Fruit fly (Drosophila melanogaster) whole organism, pupa: Measurements from ENCODE around the gene ci.
A peak's percentile ranks its signal among the peaks of the same experiment; 100 is the strongest.

Experiments
- CG10348 ChIP-seq: fragments of 200-800 bp; sonication (Bioruptor generic); IDR thresholded peaks from 2 replicates; pipeline ENCODE4 v1.3.6; 2022; ENCODE audit warnings: missing biosample characterization, missing genetic modification characterization
- CG12605 ChIP-seq: fragments of 200-800 bp; sonication (Bioruptor generic); IDR thresholded peaks from 2 replicates; pipeline ENCODE4 v1.3.6; 2022; ENCODE audit warnings: missing biosample characterization, missing genetic modification characterization
- CG13204 ChIP-seq: fragments of 200-800 bp; sonication (Bioruptor generic); optimal IDR thresholded peaks from 2 replicates; lab custom pipeline; 2018; ENCODE audit warnings: missing biosample characterization, mild to moderate bottlenecking, missing genetic modification characterization, moderate library complexity
- CG14655 ChIP-seq: fragments of 200-800 bp; sonication (Bioruptor generic); optimal IDR thresholded peaks from 3 replicates; lab custom pipeline; 2017; ENCODE audit warnings: mild to moderate bottlenecking, missing biosample characterization, missing genetic modification reagents, missing genetic modification characterization
- CG15710 ChIP-seq: fragments of 200-800 bp; sonication (Bioruptor generic); optimal IDR thresholded peaks from 2 replicates; lab custom pipeline; 2018; ENCODE audit warnings: missing biosample characterization, mild to moderate bottlenecking, missing genetic modification characterization, moderate library complexity
- CG17806 ChIP-seq: fragments of 200-800 bp; sonication (Bioruptor generic); optimal IDR thresholded peaks from 2 replicates; lab custom pipeline; 2018; ENCODE audit warnings: missing biosample characterization, mild to moderate bottlenecking, missing genetic modification characterization, moderate library complexity
- CG32121 ChIP-seq: fragments of 200-800 bp; sonication (Bioruptor generic); IDR thresholded peaks from 2 replicates; pipeline ENCODE4 v1.3.6; 2022; ENCODE audit warnings: missing biosample characterization, missing genetic modification characterization
- CG34367 ChIP-seq: fragments of 200-800 bp; sonication (Bioruptor generic); optimal IDR thresholded peaks from 2 replicates; lab custom pipeline; 2018; ENCODE audit warnings: missing biosample characterization, mild to moderate bottlenecking, missing genetic modification characterization
- CG4496 ChIP-seq: fragments of 200-800 bp; sonication (Bioruptor generic); IDR thresholded peaks from 3 replicates; pipeline ENCODE4 v1.3.6; 2022; ENCODE audit warnings: missing biosample characterization, missing genetic modification characterization
- CG8159 ChIP-seq: fragments of 200-800 bp; sonication (Bioruptor generic); optimal IDR thresholded peaks from 3 replicates; lab custom pipeline; 2018; ENCODE audit warnings: missing biosample characterization, mild to moderate bottlenecking, missing genetic modification characterization, moderate library complexity
- CG8301 ChIP-seq: fragments of 200-800 bp; sonication (Bioruptor generic); optimal IDR thresholded peaks from 2 replicates; lab custom pipeline; 2018; ENCODE audit warnings: missing biosample characterization, mild to moderate bottlenecking, missing genetic modification characterization
- CG9948 ChIP-seq: fragments of 200-800 bp; sonication (Bioruptor generic); optimal IDR thresholded peaks from 2 replicates; lab custom pipeline; 2018; ENCODE audit warnings: missing biosample characterization, mild to moderate bottlenecking, missing genetic modification characterization, moderate library complexity
- D1 ChIP-seq: fragments of 200-800 bp; sonication (Bioruptor generic); optimal IDR thresholded peaks from 2 replicates; lab custom pipeline; 2018; ENCODE audit warnings: missing biosample characterization, mild to moderate bottlenecking, missing genetic modification characterization, moderate library complexity
- EcR ChIP-seq: fragments of 200-800 bp; sonication (Bioruptor generic); optimal IDR thresholded peaks from 3 replicates; lab custom pipeline; 2019; ENCODE audit warnings: missing biosample characterization, missing genetic modification characterization, mild to moderate bottlenecking, moderate library complexity, missing genetic modification reagents
- Ets98B ChIP-seq: fragments of 200-800 bp; sonication (Bioruptor generic); IDR thresholded peaks from 2 replicates; pipeline ENCODE4 v1.3.6; 2022; ENCODE audit warnings: missing biosample characterization, missing genetic modification characterization
- Pif1A ChIP-seq: fragments of 200-800 bp; sonication (Bioruptor generic); optimal IDR thresholded peaks from 3 replicates; lab custom pipeline; 2016; ENCODE audit warnings: missing biosample characterization, missing genetic modification characterization
- Pif1B ChIP-seq: fragments of 200-800 bp; sonication (Bioruptor generic); optimal IDR thresholded peaks from 3 replicates; lab custom pipeline; 2016; ENCODE audit warnings: missing biosample characterization, missing genetic modification characterization
- Snoo ChIP-seq: fragments of 200-800 bp; sonication (Bioruptor generic); optimal IDR thresholded peaks from 3 replicates; lab custom pipeline; 2017; ENCODE audit warnings: missing biosample characterization, mild to moderate bottlenecking, missing genetic modification characterization, inconsistent platforms
- fd96Ca ChIP-seq: fragments of 200-800 bp; sonication (Bioruptor generic); IDR thresholded peaks from 3 replicates; pipeline ENCODE4 v1.3.6; 2022; ENCODE audit warnings: missing biosample characterization, missing genetic modification characterization
- gl ChIP-seq: fragments of 200-800 bp; sonication (Bioruptor generic); optimal IDR thresholded peaks from 2 replicates; lab custom pipeline; 2018; ENCODE audit warnings: missing biosample characterization, mild to moderate bottlenecking, missing genetic modification characterization
- rn ChIP-seq: fragments of 200-800 bp; sonication (Bioruptor generic); IDR thresholded peaks from 2 replicates; pipeline ENCODE4 v1.3.6; 2022; ENCODE audit warnings: missing biosample characterization, missing genetic modification characterization

ci gene

DNA sequence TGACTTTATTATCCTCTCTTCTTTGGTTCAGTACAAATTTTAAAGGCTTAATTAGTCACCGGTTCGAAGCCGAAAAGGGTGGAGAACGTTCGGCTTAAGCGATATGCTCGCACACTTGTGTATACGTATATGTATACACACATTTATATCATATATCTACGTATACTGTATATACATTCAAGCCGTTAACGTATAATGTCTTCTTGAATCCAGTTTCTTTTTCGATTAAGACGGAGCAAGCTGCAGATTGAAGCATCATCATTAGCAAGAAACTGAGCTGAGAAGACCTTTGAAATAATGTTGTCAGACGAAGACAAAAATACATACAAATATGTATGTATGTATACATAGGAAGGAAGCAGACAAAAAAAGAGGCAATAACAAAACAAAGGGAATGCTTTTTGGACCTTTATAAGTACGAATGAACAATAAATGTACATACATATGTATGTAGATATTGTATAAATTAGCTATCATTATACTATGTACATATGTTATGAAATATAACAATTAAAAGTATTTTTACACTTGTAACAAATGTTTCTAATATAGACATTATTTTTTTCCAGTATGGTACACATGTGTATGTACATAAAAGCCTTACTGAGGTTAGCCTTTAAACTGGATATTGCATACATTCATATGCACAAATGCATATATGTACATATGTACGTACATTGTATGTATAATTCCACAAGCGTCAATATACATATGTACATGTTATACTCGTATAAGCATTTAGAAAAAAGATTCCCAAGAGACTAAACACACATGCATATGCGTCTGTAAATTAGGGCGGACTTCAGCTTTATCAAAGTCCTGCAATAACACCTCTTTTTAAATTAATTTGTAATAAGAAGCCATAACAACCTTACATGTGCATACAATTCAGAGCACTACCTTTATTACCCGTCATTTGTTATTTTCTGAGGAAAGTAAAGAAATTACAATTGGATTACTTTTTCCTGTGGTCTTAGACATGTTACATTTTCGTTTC lies 3.5 kb upstream of the ci start:
- peak; percentile 67 for TF ChIP-seq CG34367 (tag; lab: Kevin White, UChicago)
- peak; percentile 50 for TF ChIP-seq CG8159
- peak; percentile 2 for TF ChIP-seq Pif1A (GFP tag; lab: Kevin White, UChicago)
- TF ChIP-seq D1, result no peak
- TF ChIP-seq CG15710, result peak; percentile 37
- no peak for TF ChIP-seq CG4496 (GFP tag; lab: Robert Waterston, UW)
- TF ChIP-seq Pif1B (GFP tag; lab: Kevin White, UChicago), result peak; percentile 21
- TF ChIP-seq Ets98B (GFP tag; lab: Robert Waterston, UW), result no peak
- TF ChIP-seq CG8301, result peak; percentile 63
- no peak for TF ChIP-seq CG10348 (GFP tag; lab: Robert Waterston, UW)
- peak; percentile 65 for TF ChIP-seq CG9948 (tag; lab: Kevin White, UChicago)
- TF ChIP-seq EcR (GFP tag; lab: Kevin White, UChicago), result no peak
- TF ChIP-seq CG14655 (GFP tag; lab: Kevin White, UChicago), result peak; percentile 58
- TF ChIP-seq CG17806, result peak; percentile 69
- TF ChIP-seq CG12605, result no peak
- no peak for TF ChIP-seq Snoo (tag; lab: Kevin White, UChicago)

DNA sequence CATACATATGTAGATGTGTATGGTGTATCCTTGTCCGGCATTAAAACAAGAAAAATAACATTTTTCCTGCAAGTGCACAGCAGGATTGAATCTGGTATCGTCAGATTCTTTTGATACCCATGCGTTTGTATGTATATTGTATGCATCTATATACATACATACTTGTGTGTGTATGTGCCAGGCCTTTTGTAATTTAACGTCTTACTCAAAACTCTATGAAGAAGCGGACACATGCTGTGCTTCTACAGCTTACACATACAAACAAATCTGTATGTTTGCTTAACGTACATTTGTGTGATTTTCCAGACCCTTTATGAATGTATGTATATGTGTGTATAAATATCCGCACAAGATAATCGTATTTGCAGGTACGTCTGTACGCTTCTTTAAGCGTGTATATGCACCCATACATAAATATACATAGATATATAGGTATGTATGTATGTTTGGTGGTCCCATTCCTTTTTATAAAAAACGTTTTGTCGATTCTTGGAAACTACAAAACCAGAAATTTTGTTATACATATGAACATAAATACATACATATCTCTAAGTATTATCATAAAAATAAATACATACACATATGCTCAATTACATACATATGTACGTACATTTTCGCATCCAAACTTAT lies 2.2 kb upstream of the ci start:
- TF ChIP-seq Pif1B (GFP tag; lab: Kevin White, UChicago), result no peak
- no peak for TF ChIP-seq CG32121
- no peak for TF ChIP-seq rn (GFP tag; lab: Robert Waterston, UW)
- no peak for TF ChIP-seq CG8301
- peak; percentile 13 for TF ChIP-seq CG34367 (tag; lab: Kevin White, UChicago)
- no peak for TF ChIP-seq CG4496 (GFP tag; lab: Robert Waterston, UW)
- TF ChIP-seq CG14655 (GFP tag; lab: Kevin White, UChicago), result peak; percentile 12
- TF ChIP-seq Snoo (tag; lab: Kevin White, UChicago), result no peak
- TF ChIP-seq CG15710, result peak; percentile 6
- TF ChIP-seq CG17806, result no peak
- TF ChIP-seq CG9948 (tag; lab: Kevin White, UChicago), result no peak
- TF ChIP-seq fd96Ca, result no peak
- TF ChIP-seq CG8159, result peak; percentile 14

DNA sequence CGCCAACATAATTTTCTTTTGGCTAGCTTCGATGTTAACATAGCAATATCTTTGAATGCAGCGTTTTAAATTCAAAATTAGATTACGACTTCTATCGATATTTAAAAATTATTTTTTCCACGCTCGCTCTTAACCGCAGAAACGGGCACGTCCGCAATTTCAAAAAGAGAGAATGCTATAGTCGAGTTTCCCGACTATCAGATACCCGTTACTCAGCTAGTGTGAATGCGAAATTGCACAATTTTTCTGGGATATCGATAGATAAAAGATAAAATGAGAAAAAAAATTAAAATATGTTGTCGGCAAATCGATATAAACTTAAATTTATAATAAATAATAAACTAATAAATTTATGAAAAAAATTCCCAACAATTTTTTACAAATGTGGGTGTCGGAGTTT lies 2.2 kb downstream of the ci start:
- TF ChIP-seq CG9948 (tag; lab: Kevin White, UChicago) (no peak), CG32121 (no peak), Ets98B (GFP tag; lab: Robert Waterston, UW) (no peak), CG13204 (no peak), Pif1A (GFP tag; lab: Kevin White, UChicago) (no peak), Pif1B (GFP tag; lab: Kevin White, UChicago) (no peak), CG10348 (GFP tag; lab: Robert Waterston, UW) (no peak), rn (GFP tag; lab: Robert Waterston, UW) (no peak), CG12605 (no peak), EcR (GFP tag; lab: Kevin White, UChicago) (no peak), CG8159 (no peak), CG34367 (tag; lab: Kevin White, UChicago) (no peak), CG8301 (no peak), Snoo (tag; lab: Kevin White, UChicago) (no peak), gl (tag; lab: Kevin White, UChicago) (no peak)

DNA sequence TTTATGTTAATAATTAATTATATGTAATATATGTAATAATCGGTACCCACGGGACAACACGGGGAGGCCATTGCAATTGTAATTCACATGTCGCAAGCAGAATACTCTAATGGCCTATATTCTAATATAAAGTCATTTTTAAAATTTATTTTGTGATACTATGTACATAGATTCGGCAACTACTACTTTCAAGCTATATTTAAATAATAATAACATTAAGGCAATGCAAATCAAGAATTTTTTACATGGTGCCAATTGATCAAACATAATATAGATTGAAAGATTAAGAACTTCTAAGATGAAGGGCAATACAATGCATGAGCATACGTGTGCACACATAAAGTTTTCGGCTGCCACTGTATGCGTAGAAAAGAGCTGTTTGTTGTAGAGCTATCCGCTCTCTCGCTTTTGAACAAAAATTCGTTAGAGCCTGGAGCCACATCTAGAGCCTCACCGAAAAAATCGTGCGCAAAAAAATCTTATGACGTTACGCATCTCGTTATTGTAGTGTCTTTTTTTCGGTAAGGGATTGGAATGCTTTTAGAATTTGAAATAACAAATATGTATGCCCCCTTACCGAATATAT lies 9.8 kb downstream of the ci start:
- TF ChIP-seq CG10348 (GFP tag; lab: Robert Waterston, UW), result no peak
- no peak for TF ChIP-seq CG15710
- no peak for TF ChIP-seq CG32121
- TF ChIP-seq gl (tag; lab: Kevin White, UChicago), result no peak
- no peak for TF ChIP-seq CG4496 (GFP tag; lab: Robert Waterston, UW)
- no peak for TF ChIP-seq rn (GFP tag; lab: Robert Waterston, UW)
- TF ChIP-seq Snoo (tag; lab: Kevin White, UChicago), result no peak
- no peak for TF ChIP-seq CG8301
- TF ChIP-seq CG14655 (GFP tag; lab: Kevin White, UChicago), result no peak
- no peak for TF ChIP-seq fd96Ca
- TF ChIP-seq Pif1B (GFP tag; lab: Kevin White, UChicago), result no peak
- no peak for TF ChIP-seq Pif1A (GFP tag; lab: Kevin White, UChicago)
- no peak for TF ChIP-seq EcR (GFP tag; lab: Kevin White, UChicago)
- TF ChIP-seq D1, result no peak
- no peak for TF ChIP-seq CG13204
- TF ChIP-seq CG34367 (tag; lab: Kevin White, UChicago), result no peak
- TF ChIP-seq CG9948 (tag; lab: Kevin White, UChicago), result no peak

DNA sequence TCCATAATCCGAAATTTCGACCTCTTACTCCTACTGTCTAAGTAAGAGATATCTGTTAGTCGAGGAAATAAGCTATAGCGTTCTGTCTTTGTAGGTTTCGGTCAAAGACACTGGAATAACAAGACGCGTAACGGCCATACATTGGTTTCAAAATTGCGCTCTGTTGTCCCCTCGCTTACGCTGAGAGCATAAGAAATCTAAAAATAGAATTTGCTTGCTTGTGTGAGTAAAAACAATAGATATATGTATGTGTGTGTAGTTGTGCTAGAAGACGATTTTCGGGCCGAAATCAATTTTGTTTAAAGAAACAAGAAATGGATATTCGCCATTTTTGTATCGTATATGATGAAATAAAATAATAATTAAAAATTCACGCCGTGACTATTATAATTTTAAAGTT lies 10.4 kb downstream of the ci start:
- TF ChIP-seq rn (GFP tag; lab: Robert Waterston, UW) (no peak), CG34367 (tag; lab: Kevin White, UChicago) (no peak), Ets98B (GFP tag; lab: Robert Waterston, UW) (no peak), CG12605 (no peak), CG13204 (no peak), Pif1A (GFP tag; lab: Kevin White, UChicago) (no peak), D1 (no peak), CG15710 (no peak), CG10348 (GFP tag; lab: Robert Waterston, UW) (no peak), CG8159 (no peak), CG32121 (no peak), EcR (GFP tag; lab: Kevin White, UChicago) (no peak), Pif1B (GFP tag; lab: Kevin White, UChicago) (no peak), fd96Ca (no peak), CG4496 (GFP tag; lab: Robert Waterston, UW) (no peak), CG17806 (no peak), Snoo (tag; lab: Kevin White, UChicago) (no peak), CG14655 (GFP tag; lab: Kevin White, UChicago) (no peak), CG8301 (no peak), gl (tag; lab: Kevin White, UChicago) (no peak)
